Fruit fly (Drosophila melanogaster) whole organism, prepupa: ENCODE data around the gene CG9578.
"Not testable (repeated sequence)": the region's sequence is repeated elsewhere in the genome, so short reads cannot be mapped to it uniquely, and the experiment has no call there.

ENCODE experiments used
- CG10669 ChIP-seq: fragments of 200-800 bp; sonication (Bioruptor generic); optimal IDR thresholded peaks from 3 replicates; lab custom pipeline; 2018; ENCODE audit warnings: missing biosample characterization, mild to moderate bottlenecking, missing genetic modification characterization, moderate library complexity
- CG1621 ChIP-seq: fragments of 200-800 bp; sonication (Bioruptor generic); optimal IDR thresholded peaks from 3 replicates; lab custom pipeline; 2018; ENCODE audit warnings: missing biosample characterization, mild to moderate bottlenecking, missing genetic modification characterization
- CG6163 ChIP-seq: fragments of 200-800 bp; sonication (Bioruptor generic); IDR thresholded peaks from 3 replicates; pipeline ENCODE4 v1.3.6; 2022; ENCODE audit warnings: missing biosample characterization, missing genetic modification characterization
- CG6276 ChIP-seq: fragments of 200-800 bp; sonication (Bioruptor generic); optimal IDR thresholded peaks from 2 replicates; lab custom pipeline; 2017; ENCODE audit warnings: missing biosample characterization, mild to moderate bottlenecking, missing genetic modification characterization
- CG6808 ChIP-seq: fragments of 200-800 bp; sonication (Bioruptor generic); optimal IDR thresholded peaks from 3 replicates; lab custom pipeline; 2017; ENCODE audit warnings: missing biosample characterization, missing genetic modification characterization, mild to moderate bottlenecking, moderate library complexity, missing genetic modification reagents
- Eip75B ChIP-seq: fragments of 200-800 bp; sonication (Bioruptor generic); optimal IDR thresholded peaks from 3 replicates; lab custom pipeline; 2016; ENCODE audit warnings: missing biosample characterization, missing genetic modification characterization
- Ets96B ChIP-seq: fragments of 200-800 bp; optimal IDR thresholded peaks from 2 replicates; lab custom pipeline; 2019; ENCODE audit warnings: missing biosample characterization, mild to moderate bottlenecking, missing genetic modification characterization, moderate library complexity
- Hr38 ChIP-seq: sonication (Bioruptor generic); optimal IDR thresholded peaks from 2 replicates; lab custom pipeline; 2016; ENCODE audit warnings: missing biosample characterization, missing genetic modification characterization
- Hr39 ChIP-seq: fragments of 200-800 bp; sonication (Bioruptor generic); optimal IDR thresholded peaks from 2 replicates; lab custom pipeline; 2016; ENCODE audit warnings: missing biosample characterization, missing genetic modification characterization
- Met ChIP-seq: fragments of 200-800 bp; sonication (Bioruptor generic); optimal IDR thresholded peaks from 3 replicates; lab custom pipeline; 2016; ENCODE audit warnings: missing biosample characterization, missing genetic modification characterization
- Sox102F ChIP-seq: fragments of 200-800 bp; sonication (Bioruptor generic); optimal IDR thresholded peaks from 2 replicates; lab custom pipeline; 2016; ENCODE audit warnings: missing biosample characterization, mild to moderate bottlenecking, missing genetic modification characterization

The CG9578 gene

dm6 chrX:20194127-20194526 is 24.1 kb downstream of the CG9578 start, which contains the start of gene Sdic3:
Gene Sdic3, minus strand, starts transcription at chrX:20194227.
- TF ChIP-seq CG10669, Hr39, Eip75B (GFP tag; lab: Kevin White, UChicago): not testable (repeated sequence)
- TF ChIP-seq, all 60 proteins: peak for 0; not testable (repeated sequence) for 60

dm6 chrX:20201833-20202232 is 31.8 kb downstream of the CG9578 start, which contains the start of gene SdicA:
Gene SdicA, minus strand, starts transcription at chrX:20201933.
- not testable (repeated sequence) for TF ChIP-seq Hr38 (GFP tag; lab: Kevin White, UChicago); CG1621; Ets96B (tag; lab: Kevin White, UChicago)
- TF ChIP-seq, all 60 proteins: peak for 0; not testable (repeated sequence) for 60

dm6 chrX:20209503-20209902 is 39.5 kb downstream of the CG9578 start, which contains the start of gene SdicB:
Gene SdicB, minus strand, starts transcription at chrX:20209603.
- TF ChIP-seq Met, Sox102F, Hr39 (GFP tag; lab: Kevin White, UChicago): not testable (repeated sequence)

DNA sequence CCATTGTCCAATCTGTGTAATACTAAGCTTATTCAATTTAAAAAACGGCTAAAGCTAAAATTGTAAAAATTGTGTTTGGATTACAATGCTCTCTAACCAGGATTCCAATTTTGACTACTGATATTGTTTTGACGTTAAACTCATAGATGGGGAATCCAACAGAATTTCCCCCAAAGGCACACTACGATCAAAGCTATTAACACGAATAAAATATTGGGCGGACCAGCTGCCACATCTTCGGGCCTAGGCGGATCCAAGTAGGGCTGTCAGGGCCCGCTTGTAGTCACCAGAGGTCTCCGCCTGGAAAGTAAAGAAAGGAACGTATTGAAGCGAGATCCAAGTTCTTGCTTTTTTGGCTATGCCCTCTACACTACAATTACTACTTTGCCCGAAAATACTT is 47.1 kb downstream of the CG9578 start, which contains the start of gene SdicC:
TSS of gene SdicC (minus strand) at position 101 of the 400 bp plus-strand sequence.
- TF ChIP-seq CG6276 (GFP tag; lab: Kevin White, UChicago); CG6808; CG6163: not testable (repeated sequence)
- TF ChIP-seq, all 60 proteins: peak for 0; not testable (repeated sequence) for 60
